Worm (Caenorhabditis elegans): ENCODE results near the gene ZK1248.17.

The ZK1248.17 gene

ce11 chrII:5799553-5799952, 45.8 kb downstream of the ZK1248.17 start, which contains the start of gene K05F1.8:
K05F1.8 (minus strand) TSS chrII:5799653.
- TF ChIP-seq rpc-1 (optimal IDR thresholded peaks at IDR 0.05) (no peak), rpc-1 (tag; optimal IDR thresholded peaks at IDR 0.05) (no peak), Y79H2A.3 (GFP tag; conservative IDR thresholded peaks at IDR 0.05) (no peak), atf-7 (tag; optimal IDR thresholded peaks at IDR 0.05) (no peak), tlf-1 (GFP tag; optimal IDR thresholded peaks at IDR 0.05) (no peak), mes-4 (tag; optimal IDR thresholded peaks at IDR 0.05) (no peak), rec-8 (tag; optimal IDR thresholded peaks at IDR 0.05) (no peak), egl-44 (GFP tag; IDR thresholded peaks at IDR 0.05) (no peak), tbp1 (GFP tag; optimal IDR thresholded peaks at IDR 0.05) (no peak), ztf-28 (GFP tag; IDR thresholded peaks at IDR 0.05) (no peak), F10E7.11 (tag; optimal IDR thresholded peaks at IDR 0.05) (no peak), nhr-27 (tag; optimal IDR thresholded peaks at IDR 0.05) (no peak), Y53G8AR.9 (GFP tag; conservative IDR thresholded peaks at IDR 0.05) (no peak), let-607 (tag; optimal IDR thresholded peaks at IDR 0.05) (no peak), ekl-4 (GFP tag; IDR thresholded peaks at IDR 0.05) (no peak), ceh-40 (GFP tag; IDR thresholded peaks at IDR 0.05) (no peak), madf-10 (tag; optimal IDR thresholded peaks at IDR 0.05) (no peak), dox-1 (GFP tag; IDR thresholded peaks at IDR 0.05) (no peak)

ce11 chrII:5797348-5797977, 47.9 kb downstream of the ZK1248.17 start, which contains the start of the genes msp-63 and msp-142:
msp-63 (minus strand) TSS chrII:5797448.
msp-142 (plus strand) TSS chrII:5797927.
- TF ChIP-seq lin-35 (GFP tag; optimal IDR thresholded peaks at IDR 0.05) (no peak), him-1 (tag; optimal IDR thresholded peaks at IDR 0.05) (no peak), lsl-1 (GFP tag; optimal IDR thresholded peaks at IDR 0.05) (no peak), chd-7 (tag; optimal IDR thresholded peaks at IDR 0.05) (no peak), ccch-3 (GFP tag; optimal IDR thresholded peaks at IDR 0.05) (no peak), nfya-1 (tag; optimal IDR thresholded peaks at IDR 0.05; ENCODE audit: borderline replicate concordance, insufficient read depth) (no peak), hmg-20 (GFP tag; IDR thresholded peaks at IDR 0.05) (no peak), repo-1 (tag; optimal IDR thresholded peaks at IDR 0.05) (no peak), attf-3 (GFP tag; conservative IDR thresholded peaks at IDR 0.05) (no peak), somi-1 (GFP tag; optimal IDR thresholded peaks at IDR 0.05) (no peak), egl-18 (GFP tag; IDR thresholded peaks at IDR 0.05) (no peak), unc-130 (GFP tag; optimal IDR thresholded peaks at IDR 0.05) (no peak)
